Worm (Caenorhabditis elegans) whole organism, L2 larva: ENCODE measurements around the gene col-131.
A peak's percentile ranks its signal among the peaks of the same experiment; 100 is the strongest.

Experiments
- C34F6.9 ChIP-seq: fragments of 150-350 bp; optimal IDR thresholded peaks from 2 replicates; lab custom pipeline; 2014; ENCODE audit warnings: missing biosample characterization, missing genetic modification characterization
- F13H6.1 ChIP-seq: sonication (generic microtip); optimal IDR thresholded peaks from 2 replicates; lab custom pipeline; 2016; ENCODE audit warnings: missing genetic modification characterization, missing compliant biosample characterization
- R02D3.7 ChIP-seq: fragments of 150-350 bp; optimal IDR thresholded peaks from 2 replicates; lab custom pipeline; 2014; ENCODE audit warnings: missing biosample characterization, missing genetic modification characterization
- Y55F3AM.14 ChIP-seq: fragments of 200-800 bp; sonication (Bioruptor generic); optimal IDR thresholded peaks from 2 replicates; lab custom pipeline; 2018; ENCODE audit warnings: mild to moderate bottlenecking, missing genetic modification characterization, missing compliant biosample characterization
- alr-1 ChIP-seq: fragments of 150-350 bp; optimal IDR thresholded peaks from 2 replicates; lab custom pipeline; 2014; ENCODE audit warnings: missing biosample characterization, missing genetic modification characterization
- aly-2 ChIP-seq: fragments of 150-350 bp; optimal IDR thresholded peaks from 2 replicates; lab custom pipeline; 2014; ENCODE audit warnings: missing biosample characterization, missing genetic modification characterization
- ama-1 ChIP-seq: fragments of 150-350 bp; optimal IDR thresholded peaks from 2 replicates; lab custom pipeline; 2018; ENCODE audit warnings: inconsistent platforms
- crh-2 ChIP-seq: sonication (generic microtip); optimal IDR thresholded peaks from 2 replicates; lab custom pipeline; 2017; ENCODE audit warnings: missing biosample characterization, missing genetic modification characterization
- egl-27 ChIP-seq: sonication (generic microtip); optimal IDR thresholded peaks from 3 replicates; lab custom pipeline; 2017; ENCODE audit warnings: missing biosample characterization, missing genetic modification reagents, missing genetic modification characterization
- elt-1 ChIP-seq: fragments of 150-350 bp; optimal IDR thresholded peaks from 2 replicates; lab custom pipeline; 2014; ENCODE audit warnings: missing biosample characterization, missing genetic modification characterization
- elt-3 ChIP-seq: sonication (generic microtip); optimal IDR thresholded peaks from 2 replicates; lab custom pipeline; 2017; ENCODE audit warnings: missing biosample characterization, missing genetic modification characterization
- fos-1 ChIP-seq: fragments of 150-350 bp; optimal IDR thresholded peaks from 2 replicates; lab custom pipeline; 2014; ENCODE audit warnings: missing biosample characterization, missing genetic modification characterization
- gmeb-1 ChIP-seq: fragments of 150-350 bp; optimal IDR thresholded peaks from 2 replicates; lab custom pipeline; 2014; ENCODE audit warnings: missing biosample characterization, missing genetic modification characterization
- lin-13 ChIP-seq: fragments of 150-350 bp; optimal IDR thresholded peaks from 2 replicates; lab custom pipeline; 2014; ENCODE audit warnings: missing biosample characterization, missing genetic modification reagents, missing genetic modification characterization
- lin-39 ChIP-seq: fragments of 150-350 bp; optimal IDR thresholded peaks from 2 replicates; lab custom pipeline; 2014; ENCODE audit warnings: missing biosample characterization, missing genetic modification reagents, missing genetic modification characterization
- lsy-2 ChIP-seq, 2 experiments: fragments of 150-350 bp in 1 of 2; sonication (generic microtip) in 1 of 2; optimal IDR thresholded peaks; 2 replicates each; lab custom pipeline; 2014 to 2017; ENCODE audit warnings: missing biosample characterization in 2 of 2, missing genetic modification characterization in 2 of 2
- mab-5 ChIP-seq: fragments of 150-350 bp; optimal IDR thresholded peaks from 2 replicates; lab custom pipeline; 2014; ENCODE audit warnings: missing biosample characterization, missing genetic modification characterization
- mbf-1 ChIP-seq: sonication (generic microtip); optimal IDR thresholded peaks from 2 replicates; lab custom pipeline; 2017; ENCODE audit warnings: missing biosample characterization, missing genetic modification characterization
- mdl-1 ChIP-seq, 2 experiments: fragments of 150-350 bp in 1 of 2; sonication (generic microtip) in 1 of 2; optimal IDR thresholded peaks; 2 replicates each; lab custom pipeline; 2017; ENCODE audit warnings: missing biosample characterization in 2 of 2, missing genetic modification characterization in 2 of 2
- nhr-10 ChIP-seq: sonication (generic microtip); optimal IDR thresholded peaks from 2 replicates; lab custom pipeline; 2017; ENCODE audit warnings: missing biosample characterization, missing genetic modification characterization
- nhr-11 ChIP-seq: fragments of 150-350 bp; optimal IDR thresholded peaks from 2 replicates; lab custom pipeline; 2014; ENCODE audit warnings: missing biosample characterization, missing genetic modification characterization
- nhr-12 ChIP-seq: fragments of 150-350 bp; optimal IDR thresholded peaks from 2 replicates; lab custom pipeline; 2014; ENCODE audit warnings: missing biosample characterization, missing genetic modification characterization
- nhr-129 ChIP-seq: fragments of 150-350 bp; optimal IDR thresholded peaks from 2 replicates; lab custom pipeline; 2014; ENCODE audit warnings: missing biosample characterization, missing genetic modification characterization
- nhr-23 ChIP-seq: fragments of 150-350 bp; optimal IDR thresholded peaks from 2 replicates; lab custom pipeline; 2014; ENCODE audit warnings: missing biosample characterization, missing genetic modification reagents, missing genetic modification characterization
- nhr-237 ChIP-seq: fragments of 150-350 bp; optimal IDR thresholded peaks from 2 replicates; lab custom pipeline; 2014; ENCODE audit warnings: missing biosample characterization, missing genetic modification characterization
- nhr-25 ChIP-seq: fragments of 150-350 bp; sonication (generic microtip); optimal IDR thresholded peaks from 3 replicates; lab custom pipeline; 2014; ENCODE audit warnings: missing biosample characterization, missing genetic modification characterization
- nhr-6 ChIP-seq: fragments of 150-350 bp; optimal IDR thresholded peaks from 2 replicates; lab custom pipeline; 2014; ENCODE audit warnings: missing biosample characterization, missing genetic modification characterization
- sem-4 ChIP-seq: fragments of 150-350 bp; optimal IDR thresholded peaks from 2 replicates; lab custom pipeline; 2014; ENCODE audit warnings: missing biosample characterization, missing genetic modification reagents, missing genetic modification characterization
- skn-1 ChIP-seq: sonication (generic microtip); optimal IDR thresholded peaks from 2 replicates; lab custom pipeline; 2017; ENCODE audit warnings: missing biosample characterization, missing genetic modification characterization
- sma-3 ChIP-seq: sonication (generic microtip); optimal IDR thresholded peaks from 2 replicates; lab custom pipeline; 2016; ENCODE audit warnings: missing genetic modification reagents, missing genetic modification characterization, missing compliant biosample characterization
- sma-9 ChIP-seq, 2 experiments: fragments of 150-350 bp in 1 of 2; sonication (generic microtip) in 1 of 2; optimal IDR thresholded peaks; 2 replicates each; lab custom pipeline; 2014 to 2016; ENCODE audit warnings: missing genetic modification characterization in 2 of 2, mild to moderate bottlenecking in 1 of 2, missing biosample characterization in 1 of 2, missing compliant biosample characterization in 1 of 2, missing genetic modification reagents in 1 of 2, moderate library complexity in 1 of 2
- snpc-4 ChIP-seq: fragments of 150-350 bp; optimal IDR thresholded peaks from 2 replicates; lab custom pipeline; 2014; ENCODE audit warnings: missing biosample characterization, missing genetic modification characterization
- unc-39 ChIP-seq: fragments of 150-350 bp; optimal IDR thresholded peaks from 2 replicates; lab custom pipeline; 2014; ENCODE audit warnings: missing biosample characterization, missing genetic modification characterization
- unc-55 ChIP-seq: fragments of 150-350 bp; sonication (generic microtip); optimal IDR thresholded peaks from 3 replicates; lab custom pipeline; 2014; ENCODE audit warnings: missing biosample characterization, missing genetic modification reagents, missing genetic modification characterization
- zag-1 ChIP-seq: fragments of 150-350 bp; optimal IDR thresholded peaks from 2 replicates; lab custom pipeline; 2014; ENCODE audit warnings: missing biosample characterization, missing genetic modification characterization
- ztf-1 ChIP-seq: fragments of 200-800 bp; sonication (Bioruptor generic); conservative IDR thresholded peaks from 2 replicates; pipeline ENCODE4 v1.3.6; 2022; ENCODE audit warnings: missing genetic modification characterization, missing compliant biosample characterization
- ztf-11 ChIP-seq: sonication (generic microtip); optimal IDR thresholded peaks from 2 replicates; lab custom pipeline; 2017; ENCODE audit warnings: missing biosample characterization, missing genetic modification characterization
- ztf-4 ChIP-seq: fragments of 150-350 bp; optimal IDR thresholded peaks from 2 replicates; lab custom pipeline; 2014; ENCODE audit warnings: missing biosample characterization, missing genetic modification characterization

The col-131 gene

DNA sequence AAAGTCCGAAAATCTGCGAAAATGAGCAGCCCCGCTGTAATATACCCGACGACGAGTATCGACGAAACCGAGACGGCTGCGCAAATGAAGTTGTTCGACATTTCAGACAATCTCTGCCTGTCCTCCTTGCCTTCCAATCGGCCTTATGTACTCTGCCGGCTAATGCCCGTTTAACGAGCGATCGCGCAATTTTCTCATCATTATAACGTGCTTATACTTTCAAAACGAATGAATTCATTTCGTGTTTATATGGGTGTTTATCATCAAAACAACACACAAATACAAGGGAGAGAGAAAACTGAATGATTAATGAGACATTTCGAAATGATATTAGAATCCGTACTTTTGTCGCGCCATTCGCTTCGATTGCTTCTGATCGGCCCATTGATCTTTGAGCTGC is 23.9 kb upstream of the col-131 start, which contains the start of gene col-132:
Gene col-132 (minus strand): TSS at position 101 of the 400 bp plus-strand sequence.
- no peak for TF ChIP-seq crh-2

DNA sequence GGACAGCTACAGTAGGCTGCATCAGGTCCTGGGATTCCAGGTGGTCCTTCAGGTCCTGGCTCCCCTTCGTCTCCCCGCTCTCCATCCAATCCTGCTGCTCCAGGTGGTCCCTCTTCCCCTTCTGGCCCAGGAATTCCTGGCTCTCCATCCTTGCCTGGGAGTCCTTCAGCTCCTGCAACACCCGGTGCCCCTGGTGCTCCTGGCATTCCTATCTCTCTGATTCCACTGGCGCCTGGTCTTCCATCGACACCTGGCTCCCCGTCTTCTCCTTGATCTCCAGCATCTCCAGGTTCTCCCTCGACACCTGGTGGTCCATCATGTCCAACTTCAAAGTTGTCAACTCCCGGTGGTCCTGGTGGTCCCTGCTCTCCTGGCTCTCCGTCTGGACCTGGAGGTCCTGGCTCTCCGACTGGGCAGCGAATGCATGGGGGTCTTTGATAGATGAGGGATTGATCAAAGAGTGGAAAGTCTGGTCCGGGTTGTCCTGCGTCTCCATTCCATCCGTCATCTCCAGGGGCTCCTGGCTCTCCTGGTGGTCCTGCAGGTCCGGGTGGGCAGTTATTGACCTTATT is 22.7 kb upstream of the col-131 start:
- TF ChIP-seq R02D3.7 (tag; lab: Kevin White, UChicago) (no peak), zag-1 (no peak), ztf-4 (tag; lab: Kevin White, UChicago) (no peak), alr-1 (no peak), gmeb-1 (tag; lab: Kevin White, UChicago) (no peak), ztf-11 (tag; lab: Kevin White, UChicago) (no peak), Y55F3AM.14 (GFP tag; lab: Kevin White, UChicago) (no peak), skn-1 (tag; lab: Kevin White, UChicago) (no peak), nhr-23 (no peak), nhr-12 (tag; lab: Kevin White, UChicago) (no peak), snpc-4 (tag; lab: Kevin White, UChicago) (no peak), sma-9 (GFP tag; optimal IDR thresholded peaks at IDR 0.05; lab: Kevin White, UChicago) (no peak), sma-9 (tag; optimal IDR thresholded peaks at IDR 0.05; lab: Kevin White, UChicago) (no peak), lsy-2 (tag; optimal IDR thresholded peaks at IDR 0.05; lab: Kevin White, UChicago) (no peak), sma-3 (no peak), elt-1 (tag; lab: Kevin White, UChicago) (no peak)

DNA sequence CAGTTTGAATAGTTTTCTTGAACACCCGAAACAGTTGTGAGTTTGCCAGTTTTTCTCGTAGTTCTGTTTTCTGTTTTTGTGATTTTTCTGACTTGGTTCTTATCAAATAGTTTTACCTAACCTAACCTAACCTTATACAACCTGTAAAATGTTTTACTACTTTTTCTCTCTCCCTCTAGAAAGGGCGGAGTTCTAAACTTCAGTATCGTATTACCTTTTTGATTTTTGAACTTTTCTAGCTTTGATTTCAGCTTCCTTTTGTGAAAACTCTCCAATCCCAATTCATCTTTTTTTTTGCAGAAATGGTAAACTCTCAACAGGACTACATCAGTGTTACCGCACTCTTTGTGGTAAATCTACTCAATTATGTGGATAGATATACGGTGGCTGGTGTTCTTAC is 19.6 kb upstream of the col-131 start, which contains the start of gene spin-2:
Gene spin-2 (plus strand): TSS at position 301 of the 400 bp plus-strand sequence.
- no peak for TF ChIP-seq mbf-1
- no peak for TF ChIP-seq mab-5 (tag; lab: Kevin White, UChicago)
- no peak for TF ChIP-seq alr-1
- TF ChIP-seq nhr-10 (tag; lab: Kevin White, UChicago): no peak
- TF ChIP-seq, all 48 proteins: peak for 0

DNA sequence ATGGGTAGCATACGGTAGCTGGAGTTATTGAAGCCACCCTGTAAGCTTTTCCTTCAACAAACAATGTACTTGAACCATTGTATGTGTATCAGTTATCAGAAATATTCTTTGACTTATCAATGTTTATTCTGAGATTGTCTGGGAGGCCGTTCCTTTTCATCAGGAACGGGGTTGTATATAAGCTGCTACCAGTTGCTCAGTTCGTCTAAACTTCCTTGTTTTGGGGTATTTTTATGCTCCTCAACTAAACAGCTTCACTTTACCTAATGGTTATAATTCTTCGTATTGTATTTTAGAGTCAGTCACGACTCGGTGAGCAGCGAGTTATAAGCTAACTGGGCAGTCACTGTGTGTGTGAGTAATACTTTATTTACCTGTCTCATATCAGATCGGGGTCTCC is 18.6 kb upstream of the col-131 start:
- no peak for TF ChIP-seq lin-39
- TF ChIP-seq mbf-1: no peak
- no peak for TF ChIP-seq sem-4 (tag; lab: Kevin White, UChicago)
- TF ChIP-seq nhr-6 (tag; lab: Kevin White, UChicago): no peak
- no peak for TF ChIP-seq nhr-23
- no peak for TF ChIP-seq zag-1
- TF ChIP-seq sma-9 (GFP tag; optimal IDR thresholded peaks at IDR 0.05; lab: Kevin White, UChicago): no peak
- no peak for TF ChIP-seq sma-9 (tag; optimal IDR thresholded peaks at IDR 0.05; lab: Kevin White, UChicago)
- TF ChIP-seq gmeb-1 (tag; lab: Kevin White, UChicago): no peak
- no peak for TF ChIP-seq nhr-10 (tag; lab: Kevin White, UChicago)

DNA sequence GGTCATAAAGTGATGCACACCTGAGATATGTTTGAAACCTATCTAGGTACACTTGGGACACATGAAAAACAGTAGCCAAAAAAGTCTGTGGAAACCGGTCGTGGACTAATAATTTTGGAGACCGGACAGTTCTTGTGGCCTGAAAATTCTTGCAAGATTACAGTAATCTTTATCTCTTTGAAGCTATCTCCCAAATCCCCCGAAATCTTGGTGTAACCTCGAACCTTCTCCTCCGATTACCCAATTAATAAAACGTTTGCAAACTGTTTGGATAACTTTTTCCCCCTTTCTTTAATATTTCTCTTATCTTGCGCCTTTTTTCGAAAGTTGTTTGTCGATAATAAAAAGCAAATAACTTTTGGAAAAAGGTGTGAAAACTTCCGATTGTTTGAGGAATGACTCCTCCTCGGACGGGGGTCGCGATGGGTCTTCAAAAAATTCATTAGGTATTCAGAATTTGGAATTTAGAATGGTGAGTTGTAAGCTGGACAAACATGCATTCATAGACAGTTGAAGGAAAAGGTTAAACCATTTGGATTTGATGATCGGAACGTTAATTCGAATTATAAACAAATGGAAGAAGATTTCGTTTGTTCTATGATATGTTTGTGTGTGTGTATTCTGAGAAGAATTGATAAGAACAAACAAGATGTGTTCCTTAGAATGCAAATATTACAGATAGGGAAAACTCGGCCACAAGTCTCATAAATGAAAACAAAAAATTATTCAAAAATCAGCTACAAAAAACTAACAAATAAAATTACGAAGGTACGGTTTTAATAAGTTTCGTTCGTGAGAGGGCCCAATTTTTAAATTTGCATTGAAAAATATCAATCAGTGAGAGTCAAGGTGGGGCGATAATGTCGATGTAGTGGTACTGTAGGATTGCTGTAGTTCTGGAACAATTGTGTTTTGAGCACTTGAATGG is 16.0 kb upstream of the col-131 start:
- TF ChIP-seq ama-1 (lab: Kevin White, UChicago) (peak; percentile 22), nhr-25 (peak; percentile 92), sma-3 (peak; percentile 66), mbf-1 (no peak), sma-9 (GFP tag; optimal IDR thresholded peaks at IDR 0.05; lab: Kevin White, UChicago) (no peak), sma-9 (tag; optimal IDR thresholded peaks at IDR 0.05; lab: Kevin White, UChicago) (no peak), C34F6.9 (tag; lab: Kevin White, UChicago) (no peak), elt-1 (tag; lab: Kevin White, UChicago) (no peak), sem-4 (tag; lab: Kevin White, UChicago) (no peak), alr-1 (no peak), ztf-4 (tag; lab: Kevin White, UChicago) (peak; percentile 77), mab-5 (tag; lab: Kevin White, UChicago) (no peak), F13H6.1 (tag; lab: Kevin White, UChicago) (peak; percentile 17), nhr-6 (tag; lab: Kevin White, UChicago) (peak; percentile 12)

DNA sequence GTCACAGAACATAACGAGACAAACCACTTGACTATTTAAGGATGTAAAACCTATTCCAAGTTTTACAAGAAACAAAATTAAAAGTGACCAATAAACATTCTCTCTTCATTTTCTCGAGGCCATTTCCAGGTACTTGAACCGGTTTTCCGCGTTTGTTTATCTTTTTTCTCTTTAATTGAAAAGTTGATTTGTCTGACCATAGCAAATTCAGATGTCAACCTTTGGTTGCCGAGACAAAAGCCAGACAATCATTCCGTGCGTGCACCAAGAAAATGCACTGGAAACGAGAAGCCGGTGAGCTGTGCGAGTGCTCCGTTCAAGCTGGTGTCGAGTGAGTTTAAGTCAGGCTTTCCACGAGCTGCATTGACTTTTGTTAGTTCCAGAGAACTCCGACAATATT is 15.0 kb upstream of the col-131 start:
- TF ChIP-seq egl-27 (tag; lab: Kevin White, UChicago): no peak
- TF ChIP-seq skn-1 (tag; lab: Kevin White, UChicago): no peak
- TF ChIP-seq fos-1 (tag; lab: Kevin White, UChicago): no peak
- no peak for TF ChIP-seq lin-13 (GFP tag; lab: Kevin White, UChicago)
- TF ChIP-seq elt-3 (tag; lab: Kevin White, UChicago): no peak
- no peak for TF ChIP-seq aly-2 (tag; lab: Kevin White, UChicago)
- no peak for TF ChIP-seq crh-2
- TF ChIP-seq sma-3: no peak
- TF ChIP-seq unc-39 (tag; lab: Kevin White, UChicago): no peak
- TF ChIP-seq lin-39: no peak
- no peak for TF ChIP-seq sma-9 (GFP tag; optimal IDR thresholded peaks at IDR 0.05; lab: Kevin White, UChicago)
- TF ChIP-seq sma-9 (tag; optimal IDR thresholded peaks at IDR 0.05; lab: Kevin White, UChicago): no peak
- peak; percentile 10 for TF ChIP-seq sem-4 (tag; lab: Kevin White, UChicago)
- no peak for TF ChIP-seq Y55F3AM.14 (GFP tag; lab: Kevin White, UChicago)
- TF ChIP-seq nhr-25: peak; percentile 19
- no peak for TF ChIP-seq unc-55 (GFP tag; lab: Kevin White, UChicago)
- no peak for TF ChIP-seq nhr-237 (tag; lab: Kevin White, UChicago)
- TF ChIP-seq nhr-11 (tag; lab: Kevin White, UChicago): no peak
- TF ChIP-seq nhr-23: no peak
- no peak for TF ChIP-seq ztf-1
- no peak for TF ChIP-seq mbf-1
- TF ChIP-seq nhr-129 (tag; lab: Kevin White, UChicago): peak; percentile 38
- no peak for TF ChIP-seq mdl-1 (tag; optimal IDR thresholded peaks at IDR 0.05; lab: Kevin White, UChicago)
